Fruit fly (Drosophila melanogaster) whole organism, adult: ENCODE measurements around the gene CG43056.

Source experiments
- CG11617 ChIP-seq: fragments of 200-800 bp; sonication (Bioruptor generic); optimal IDR thresholded peaks from 2 replicates; lab custom pipeline; 2017; ENCODE audit warnings: mild to moderate bottlenecking, missing biosample characterization, missing genetic modification reagents, missing genetic modification characterization
- CG12768 ChIP-seq: fragments of 200-800 bp; sonication (Bioruptor generic); optimal IDR thresholded peaks from 2 replicates; lab custom pipeline; 2017; ENCODE audit warnings: missing biosample characterization, missing genetic modification characterization, mild to moderate bottlenecking, moderate library complexity, missing genetic modification reagents
- CG33017 ChIP-seq: fragments of 200-800 bp; sonication (Bioruptor generic); optimal IDR thresholded peaks from 2 replicates; lab custom pipeline; 2018; ENCODE audit warnings: missing biosample characterization, mild to moderate bottlenecking, missing genetic modification characterization, moderate library complexity
- CG7045 ChIP-seq: fragments of 200-800 bp; sonication (Bioruptor generic); optimal IDR thresholded peaks from 2 replicates; lab custom pipeline; 2017; ENCODE audit warnings: missing biosample characterization, mild to moderate bottlenecking, missing genetic modification characterization
- Crg-1 ChIP-seq: fragments of 200-800 bp; sonication (Bioruptor generic); optimal IDR thresholded peaks from 2 replicates; lab custom pipeline; 2016; ENCODE audit warnings: missing biosample characterization, missing genetic modification characterization
- Hr96 ChIP-seq: fragments of 200-800 bp; sonication (Bioruptor generic); optimal IDR thresholded peaks from 2 replicates; lab custom pipeline; 2016; ENCODE audit warnings: missing biosample characterization, missing genetic modification characterization
- Mnt ChIP-seq: fragments of 200-800 bp; sonication (Bioruptor generic); optimal IDR thresholded peaks from 2 replicates; lab custom pipeline; 2016; ENCODE audit warnings: missing biosample characterization, mild to moderate bottlenecking, missing genetic modification characterization
- bab1 ChIP-seq: fragments of 200-800 bp; sonication (Bioruptor generic); optimal IDR thresholded peaks from 3 replicates; lab custom pipeline; 2019; ENCODE audit warnings: missing biosample characterization, mild to moderate bottlenecking, missing genetic modification characterization, moderate library complexity
- cnc ChIP-seq, 2 experiments: fragments of >200 bp; optimal IDR thresholded peaks; 2 replicates each; lab custom pipeline; 2017
- kay ChIP-seq: fragments of 200-800 bp; sonication (Bioruptor generic); peaks from one replicate; lab custom pipeline; 2016; ENCODE audit warnings: missing biosample characterization, missing genetic modification characterization, borderline replicate concordance
- pad ChIP-seq: fragments of 200-800 bp; sonication (Bioruptor generic); optimal IDR thresholded peaks from 3 replicates; lab custom pipeline; 2017; ENCODE audit warnings: missing biosample characterization, missing genetic modification characterization, mild to moderate bottlenecking, moderate library complexity, missing genetic modification reagents

dm6 chr2L:4418819-4419218, 18.8 kb upstream of the CG43056 start:
- TF ChIP-seq kay (no peak), CG33017 (tag; lab: Kevin White, UChicago) (no peak), Mnt (GFP tag; lab: Kevin White, UChicago) (no peak), cnc (optimal IDR thresholded peaks at IDR 0.05; lab: Kevin White, UChicago) (no peak), CG7045 (GFP tag; lab: Kevin White, UChicago) (no peak), pad (GFP tag; lab: Kevin White, UChicago) (no peak), Crg-1 (GFP tag; lab: Kevin White, UChicago) (no peak), CG11617 (GFP tag; lab: Kevin White, UChicago) (no peak), bab1 (GFP tag; lab: Kevin White, UChicago) (no peak), CG12768 (GFP tag; lab: Kevin White, UChicago) (no peak), Hr96 (no peak)
